Fruit fly (Drosophila melanogaster) whole organism, pupa: ENCODE results near the gene sit.

Source experiments
- CG10348 ChIP-seq: fragments of 200-800 bp; sonication (Bioruptor generic); IDR thresholded peaks from 2 replicates; pipeline ENCODE4 v1.3.6; 2022; ENCODE audit warnings: missing biosample characterization, missing genetic modification characterization
- CG12605 ChIP-seq: fragments of 200-800 bp; sonication (Bioruptor generic); IDR thresholded peaks from 2 replicates; pipeline ENCODE4 v1.3.6; 2022; ENCODE audit warnings: missing biosample characterization, missing genetic modification characterization
- CG13204 ChIP-seq: fragments of 200-800 bp; sonication (Bioruptor generic); optimal IDR thresholded peaks from 2 replicates; lab custom pipeline; 2018; ENCODE audit warnings: missing biosample characterization, mild to moderate bottlenecking, missing genetic modification characterization, moderate library complexity
- CG14655 ChIP-seq: fragments of 200-800 bp; sonication (Bioruptor generic); optimal IDR thresholded peaks from 3 replicates; lab custom pipeline; 2017; ENCODE audit warnings: mild to moderate bottlenecking, missing biosample characterization, missing genetic modification reagents, missing genetic modification characterization
- CG15710 ChIP-seq: fragments of 200-800 bp; sonication (Bioruptor generic); optimal IDR thresholded peaks from 2 replicates; lab custom pipeline; 2018; ENCODE audit warnings: missing biosample characterization, mild to moderate bottlenecking, missing genetic modification characterization, moderate library complexity
- CG17806 ChIP-seq: fragments of 200-800 bp; sonication (Bioruptor generic); optimal IDR thresholded peaks from 2 replicates; lab custom pipeline; 2018; ENCODE audit warnings: missing biosample characterization, mild to moderate bottlenecking, missing genetic modification characterization, moderate library complexity
- CG32121 ChIP-seq: fragments of 200-800 bp; sonication (Bioruptor generic); IDR thresholded peaks from 2 replicates; pipeline ENCODE4 v1.3.6; 2022; ENCODE audit warnings: missing biosample characterization, missing genetic modification characterization
- CG34367 ChIP-seq: fragments of 200-800 bp; sonication (Bioruptor generic); optimal IDR thresholded peaks from 2 replicates; lab custom pipeline; 2018; ENCODE audit warnings: missing biosample characterization, mild to moderate bottlenecking, missing genetic modification characterization
- CG4496 ChIP-seq: fragments of 200-800 bp; sonication (Bioruptor generic); IDR thresholded peaks from 3 replicates; pipeline ENCODE4 v1.3.6; 2022; ENCODE audit warnings: missing biosample characterization, missing genetic modification characterization
- CG8159 ChIP-seq: fragments of 200-800 bp; sonication (Bioruptor generic); optimal IDR thresholded peaks from 3 replicates; lab custom pipeline; 2018; ENCODE audit warnings: missing biosample characterization, mild to moderate bottlenecking, missing genetic modification characterization, moderate library complexity
- CG8301 ChIP-seq: fragments of 200-800 bp; sonication (Bioruptor generic); optimal IDR thresholded peaks from 2 replicates; lab custom pipeline; 2018; ENCODE audit warnings: missing biosample characterization, mild to moderate bottlenecking, missing genetic modification characterization
- CG9948 ChIP-seq: fragments of 200-800 bp; sonication (Bioruptor generic); optimal IDR thresholded peaks from 2 replicates; lab custom pipeline; 2018; ENCODE audit warnings: missing biosample characterization, mild to moderate bottlenecking, missing genetic modification characterization, moderate library complexity
- D1 ChIP-seq: fragments of 200-800 bp; sonication (Bioruptor generic); optimal IDR thresholded peaks from 2 replicates; lab custom pipeline; 2018; ENCODE audit warnings: missing biosample characterization, mild to moderate bottlenecking, missing genetic modification characterization, moderate library complexity
- EcR ChIP-seq: fragments of 200-800 bp; sonication (Bioruptor generic); optimal IDR thresholded peaks from 3 replicates; lab custom pipeline; 2019; ENCODE audit warnings: missing biosample characterization, missing genetic modification characterization, mild to moderate bottlenecking, moderate library complexity, missing genetic modification reagents
- Ets98B ChIP-seq: fragments of 200-800 bp; sonication (Bioruptor generic); IDR thresholded peaks from 2 replicates; pipeline ENCODE4 v1.3.6; 2022; ENCODE audit warnings: missing biosample characterization, missing genetic modification characterization
- Pif1A ChIP-seq: fragments of 200-800 bp; sonication (Bioruptor generic); optimal IDR thresholded peaks from 3 replicates; lab custom pipeline; 2016; ENCODE audit warnings: missing biosample characterization, missing genetic modification characterization
- Pif1B ChIP-seq: fragments of 200-800 bp; sonication (Bioruptor generic); optimal IDR thresholded peaks from 3 replicates; lab custom pipeline; 2016; ENCODE audit warnings: missing biosample characterization, missing genetic modification characterization
- Snoo ChIP-seq: fragments of 200-800 bp; sonication (Bioruptor generic); optimal IDR thresholded peaks from 3 replicates; lab custom pipeline; 2017; ENCODE audit warnings: missing biosample characterization, mild to moderate bottlenecking, missing genetic modification characterization, inconsistent platforms
- fd96Ca ChIP-seq: fragments of 200-800 bp; sonication (Bioruptor generic); IDR thresholded peaks from 3 replicates; pipeline ENCODE4 v1.3.6; 2022; ENCODE audit warnings: missing biosample characterization, missing genetic modification characterization
- gl ChIP-seq: fragments of 200-800 bp; sonication (Bioruptor generic); optimal IDR thresholded peaks from 2 replicates; lab custom pipeline; 2018; ENCODE audit warnings: missing biosample characterization, mild to moderate bottlenecking, missing genetic modification characterization
- rn ChIP-seq: fragments of 200-800 bp; sonication (Bioruptor generic); IDR thresholded peaks from 2 replicates; pipeline ENCODE4 v1.3.6; 2022; ENCODE audit warnings: missing biosample characterization, missing genetic modification characterization

The sit gene

DNA sequence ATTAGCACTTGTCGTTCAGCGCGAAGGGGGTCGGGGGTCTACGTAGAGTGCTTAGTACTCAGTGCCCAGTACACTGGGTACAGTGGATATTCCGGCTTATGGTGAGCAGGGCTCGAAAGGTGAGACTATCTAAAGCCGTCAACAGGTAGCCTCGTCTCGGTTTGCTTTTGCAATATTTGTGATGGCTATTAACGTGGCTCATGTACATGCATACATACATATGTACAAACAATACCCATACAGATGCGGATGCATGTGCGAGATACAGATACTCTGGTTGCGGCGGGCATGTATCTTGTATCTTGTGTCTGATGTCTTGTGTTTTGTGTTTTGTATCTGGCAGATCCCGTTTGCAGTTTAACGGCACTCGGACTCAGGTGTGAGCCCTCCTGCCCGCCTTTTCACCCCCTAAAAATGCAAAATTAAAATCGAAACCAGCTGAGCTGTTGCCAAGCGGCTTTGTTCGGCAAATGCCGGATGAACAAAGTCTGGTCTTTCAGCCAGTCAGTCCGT lies 34.7 kb downstream of the sit start:
- TF ChIP-seq gl (tag; lab: Kevin White, UChicago): no peak
- TF ChIP-seq Snoo (tag; lab: Kevin White, UChicago): peak; percentile 3
- no peak for TF ChIP-seq rn (GFP tag; lab: Robert Waterston, UW)
- TF ChIP-seq CG8159 (tag; lab: Kevin White, UChicago): no peak
- no peak for TF ChIP-seq CG9948
- no peak for TF ChIP-seq CG32121 (GFP tag; lab: Robert Waterston, UW)
- TF ChIP-seq CG14655 (GFP tag; lab: Kevin White, UChicago): no peak
- no peak for TF ChIP-seq Ets98B (GFP tag; lab: Robert Waterston, UW)
- no peak for TF ChIP-seq Pif1A (GFP tag; lab: Kevin White, UChicago)
- TF ChIP-seq CG12605 (GFP tag; lab: Robert Waterston, UW): no peak
- no peak for TF ChIP-seq fd96Ca (GFP tag; lab: Robert Waterston, UW)
- TF ChIP-seq EcR (GFP tag; lab: Kevin White, UChicago): peak; percentile 55
- no peak for TF ChIP-seq Pif1B (GFP tag; lab: Kevin White, UChicago)

DNA sequence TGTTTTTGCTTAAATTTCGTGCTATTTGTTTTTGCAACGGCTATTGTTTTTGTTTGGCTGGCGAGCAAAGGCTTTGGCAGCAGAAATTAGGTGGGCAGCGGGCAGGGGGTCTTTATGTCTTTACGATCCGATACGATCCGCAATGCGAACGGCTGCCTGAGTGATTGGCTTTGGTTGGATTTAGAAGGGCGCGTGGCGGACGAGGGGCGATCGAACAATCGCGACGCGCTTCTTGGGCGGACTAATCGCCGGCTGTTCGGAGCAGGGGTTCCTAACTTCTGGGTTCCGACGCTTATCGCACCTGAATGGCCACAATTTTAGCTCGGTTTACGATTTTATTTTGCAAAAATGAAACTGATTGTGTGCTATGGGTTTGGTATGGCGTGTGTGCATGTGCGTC lies 35.2 kb downstream of the sit start:
- TF ChIP-seq D1 (tag; lab: Kevin White, UChicago) (no peak), CG32121 (GFP tag; lab: Robert Waterston, UW) (peak; percentile 30; the same call in 1 of the 2 replicates)

DNA sequence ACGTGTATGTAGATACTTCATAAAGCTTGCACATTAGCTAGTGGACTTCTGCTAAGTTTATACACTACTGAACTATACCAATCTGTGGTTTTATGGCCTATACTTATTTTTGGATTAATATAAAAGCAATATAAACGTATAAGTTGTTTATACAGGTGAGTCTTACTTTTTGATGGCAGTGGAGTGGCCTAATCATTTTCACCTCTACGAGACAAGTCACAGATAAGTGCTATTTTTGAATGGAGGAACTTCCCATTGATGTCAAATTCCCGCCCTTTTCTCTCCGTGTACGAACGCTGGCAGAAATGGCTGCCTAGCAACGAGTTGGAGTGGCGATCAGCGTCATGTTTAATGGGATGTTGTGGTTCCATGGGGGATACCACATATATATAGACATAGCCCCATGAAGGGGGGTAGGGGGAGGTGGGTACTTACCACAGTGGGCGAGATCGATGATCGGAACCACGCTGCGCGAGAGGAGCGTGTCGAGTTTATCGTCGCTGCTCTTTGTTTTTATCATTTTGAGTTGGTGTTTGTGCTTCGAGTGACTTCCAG lies 35.9 kb downstream of the sit start:
- TF ChIP-seq CG14655 (GFP tag; lab: Kevin White, UChicago) (peak; percentile 52), CG9948 (no peak), EcR (GFP tag; lab: Kevin White, UChicago) (peak; percentile 90), D1 (tag; lab: Kevin White, UChicago) (no peak), Snoo (tag; lab: Kevin White, UChicago) (no peak), CG34367 (tag; lab: Kevin White, UChicago) (no peak), gl (tag; lab: Kevin White, UChicago) (peak; percentile 16), CG8301 (tag; lab: Kevin White, UChicago) (peak; percentile 25), rn (GFP tag; lab: Robert Waterston, UW) (no peak), CG4496 (GFP tag; lab: Robert Waterston, UW) (no peak), CG10348 (GFP tag; lab: Robert Waterston, UW) (no peak), fd96Ca (GFP tag; lab: Robert Waterston, UW) (peak; percentile 48; the same call in 2 of the 3 replicates), Pif1B (GFP tag; lab: Kevin White, UChicago) (no peak), CG8159 (tag; lab: Kevin White, UChicago) (peak; percentile 44), CG17806 (tag; lab: Kevin White, UChicago) (peak; percentile 8), CG12605 (GFP tag; lab: Robert Waterston, UW) (no peak), CG15710 (tag; lab: Kevin White, UChicago) (peak; percentile 37), CG13204 (GFP tag; lab: Kevin White, UChicago) (peak; percentile 44), CG32121 (GFP tag; lab: Robert Waterston, UW) (peak; percentile 32; the same call in 1 of the 2 replicates), Pif1A (GFP tag; lab: Kevin White, UChicago) (peak; percentile 13), Ets98B (GFP tag; lab: Robert Waterston, UW) (no peak)

DNA sequence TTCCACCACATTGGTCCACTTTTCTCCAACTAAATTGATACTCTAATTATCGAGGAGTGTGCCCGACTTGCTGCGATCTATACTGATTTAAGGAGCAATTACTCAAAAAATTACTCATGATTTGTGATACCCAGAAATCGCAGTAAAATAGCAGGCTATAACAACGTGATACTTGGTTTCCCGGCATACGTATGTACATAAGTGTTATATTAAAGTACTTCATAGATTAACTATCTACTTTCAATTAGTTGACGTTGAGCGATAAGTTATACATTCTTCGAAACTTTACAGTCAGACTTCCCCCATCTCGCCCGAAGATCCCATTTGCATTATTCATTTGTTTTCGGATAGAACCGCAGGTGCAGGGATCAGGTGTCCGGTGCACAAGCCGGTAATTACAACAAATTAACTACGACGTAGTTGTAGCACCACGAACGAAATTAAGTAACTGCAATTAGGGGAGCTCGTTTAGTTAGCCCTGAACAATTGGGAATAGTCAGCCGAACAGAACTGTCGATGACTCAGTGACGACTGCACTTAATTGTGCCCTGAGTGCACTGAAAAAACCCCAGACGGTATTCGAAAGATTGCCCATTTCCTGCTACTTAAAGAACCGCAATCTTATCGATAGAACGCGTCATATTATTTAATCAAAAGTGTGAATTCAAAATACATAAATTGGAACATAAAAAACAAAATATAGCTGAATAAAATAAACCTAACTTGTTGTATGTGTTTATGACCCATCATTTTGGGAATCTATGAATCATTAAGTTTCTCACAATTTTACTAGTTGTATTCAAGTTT lies 36.6 kb downstream of the sit start:
- TF ChIP-seq CG34367 (tag; lab: Kevin White, UChicago): no peak
- TF ChIP-seq Pif1A (GFP tag; lab: Kevin White, UChicago): peak; percentile 58
- no peak for TF ChIP-seq CG8159 (tag; lab: Kevin White, UChicago)
- no peak for TF ChIP-seq CG15710 (tag; lab: Kevin White, UChicago)
- TF ChIP-seq EcR (GFP tag; lab: Kevin White, UChicago): no peak
- TF ChIP-seq CG17806 (tag; lab: Kevin White, UChicago): no peak
- TF ChIP-seq gl (tag; lab: Kevin White, UChicago): no peak
- no peak for TF ChIP-seq CG12605 (GFP tag; lab: Robert Waterston, UW)
- no peak for TF ChIP-seq CG14655 (GFP tag; lab: Kevin White, UChicago)
- no peak for TF ChIP-seq CG13204 (GFP tag; lab: Kevin White, UChicago)
- no peak for TF ChIP-seq fd96Ca (GFP tag; lab: Robert Waterston, UW)
- TF ChIP-seq Ets98B (GFP tag; lab: Robert Waterston, UW): no peak
- no peak for TF ChIP-seq rn (GFP tag; lab: Robert Waterston, UW)
- no peak for TF ChIP-seq CG9948
- no peak for TF ChIP-seq CG10348 (GFP tag; lab: Robert Waterston, UW)
- TF ChIP-seq CG8301 (tag; lab: Kevin White, UChicago): no peak
- no peak for TF ChIP-seq CG32121 (GFP tag; lab: Robert Waterston, UW)
- peak; percentile 12 for TF ChIP-seq D1 (tag; lab: Kevin White, UChicago)

DNA sequence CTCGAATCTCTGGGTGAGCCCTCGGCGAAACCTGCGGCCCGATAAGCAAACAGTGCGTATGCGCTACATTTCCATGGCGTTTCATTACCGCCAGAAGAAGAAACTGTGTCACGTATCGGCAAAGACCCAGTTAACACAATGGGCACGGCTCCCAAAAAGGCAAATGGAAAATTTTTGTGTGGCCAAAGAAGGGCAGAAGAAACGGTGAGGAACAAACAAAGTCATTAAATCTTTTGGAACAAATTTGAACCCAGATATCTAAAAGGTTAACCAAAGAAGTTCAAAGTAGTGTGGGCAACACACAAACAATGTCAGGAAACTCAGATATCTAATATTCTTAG lies 37.3 kb downstream of the sit start:
- no peak for TF ChIP-seq Ets98B (GFP tag; lab: Robert Waterston, UW)
- TF ChIP-seq EcR (GFP tag; lab: Kevin White, UChicago): no peak
- no peak for TF ChIP-seq CG34367 (tag; lab: Kevin White, UChicago)
- no peak for TF ChIP-seq fd96Ca (GFP tag; lab: Robert Waterston, UW)
- no peak for TF ChIP-seq CG4496 (GFP tag; lab: Robert Waterston, UW)
- TF ChIP-seq CG12605 (GFP tag; lab: Robert Waterston, UW): no peak
